Worm (Caenorhabditis elegans): ENCODE measurements around the gene F18E3.11.

- no peak for TF ChIP-seq F13C5.2 (tag; optimal IDR thresholded peaks at IDR 0.05)
- TF ChIP-seq ama-1 (optimal IDR thresholded peaks at IDR 0.05), result no peak
- TF ChIP-seq pes-1 (GFP tag; IDR thresholded peaks at IDR 0.05), result no peak
- TF ChIP-seq hnd-1 (tag; optimal IDR thresholded peaks at IDR 0.05), result no peak
- no peak for TF ChIP-seq tra-4 (tag; optimal IDR thresholded peaks at IDR 0.05)
- no peak for TF ChIP-seq scrt-1 (GFP tag; IDR thresholded peaks at IDR 0.05)
Measured at ce11 chrV:7402355-7402754, 10.9 kb upstream of the F18E3.11 start, which contains the start of gene srj-13.
